Worm (Caenorhabditis elegans) whole organism, late embryonic: Measurements from ENCODE around the gene F35H8.1.

Experiments
- ahr-1 ChIP-seq: sonication (generic microtip); optimal IDR thresholded peaks from 2 replicates; lab custom pipeline; 2016; ENCODE audit warnings: missing genetic modification characterization, missing compliant biosample characterization
- che-1 ChIP-seq: sonication (generic microtip); optimal IDR thresholded peaks from 2 replicates; lab custom pipeline; 2016; ENCODE audit warnings: mild to moderate bottlenecking, missing genetic modification characterization, missing compliant biosample characterization
- nhr-11 ChIP-seq: fragments of 150-350 bp; optimal IDR thresholded peaks from 2 replicates; lab custom pipeline; 2014; ENCODE audit warnings: missing biosample characterization, missing genetic modification characterization
- npax-4 ChIP-seq: sonication (generic microtip); optimal IDR thresholded peaks from 2 replicates; lab custom pipeline; 2016; ENCODE audit warnings: missing genetic modification characterization, missing compliant biosample characterization
- pha-4 ChIP-seq: fragments of 150-350 bp; optimal IDR thresholded peaks from 2 replicates; lab custom pipeline; 2018; ENCODE audit warnings: missing biosample characterization, missing genetic modification reagents, missing genetic modification characterization
- sox-2 ChIP-seq: fragments of 200-800 bp; sonication (Bioruptor generic); IDR thresholded peaks from 2 replicates; pipeline ENCODE4 v1.3.6; 2022; ENCODE audit warnings: missing genetic modification reagents, missing genetic modification characterization, missing compliant biosample characterization

DNA sequence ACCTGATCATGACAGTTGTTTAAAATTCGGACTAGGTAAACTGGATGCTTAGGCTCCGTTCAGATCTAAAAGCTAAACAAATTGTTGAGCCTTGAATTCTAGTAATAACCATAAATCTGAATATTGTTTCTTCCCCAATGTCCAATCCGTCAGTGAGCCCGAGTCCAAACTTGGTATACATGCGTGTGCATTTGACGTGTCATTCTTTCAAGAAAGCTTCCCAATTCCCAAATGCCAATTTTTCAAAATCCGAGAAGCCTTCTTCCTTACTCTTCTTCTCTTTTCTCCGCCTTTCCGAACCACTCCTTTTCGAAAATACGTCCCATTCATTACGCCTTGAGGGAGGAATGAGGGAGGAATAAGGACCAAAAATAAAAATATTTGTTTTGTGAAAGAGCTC lies 23.6 kb upstream of the F35H8.1 start:
- TF ChIP-seq sox-2 (GFP tag; lab: Robert Waterston, UW) = no peak
- TF ChIP-seq npax-4 (tag; lab: Kevin White, UChicago) = no peak
- no peak for TF ChIP-seq ahr-1 (tag; lab: Kevin White, UChicago)
- TF ChIP-seq pha-4 (tag; lab: Kevin White, UChicago) = no peak
- no peak for TF ChIP-seq nhr-11
- no peak for TF ChIP-seq che-1 (tag; lab: Kevin White, UChicago)
